Fruit fly (Drosophila melanogaster) whole organism, embryonic: ENCODE data around the gene Doa.

Experiments
- Antp ChIP-seq: fragments of 200-800 bp; sonication (Bioruptor generic); optimal IDR thresholded peaks from 3 replicates; lab custom pipeline; 2016; ENCODE audit warnings: missing biosample characterization, missing genetic modification characterization
- CG10543 ChIP-seq: fragments of 200-800 bp; sonication (Bioruptor generic); optimal IDR thresholded peaks from 3 replicates; lab custom pipeline; 2017; ENCODE audit warnings: missing biosample characterization, mild to moderate bottlenecking, missing genetic modification characterization, moderate library complexity
- CG10654 ChIP-seq: fragments of 200-800 bp; sonication (Bioruptor generic); optimal IDR thresholded peaks from 2 replicates; lab custom pipeline; 2016; ENCODE audit warnings: missing biosample characterization, missing genetic modification characterization
- CG11247 ChIP-seq: fragments of 200-800 bp; sonication (Bioruptor generic); IDR thresholded peaks from 2 replicates; pipeline ENCODE4 v1.3.6; 2022; ENCODE audit warnings: missing biosample characterization, missing genetic modification characterization
- CG11456 ChIP-seq: fragments of 200-800 bp; sonication (Bioruptor generic); IDR thresholded peaks from 3 replicates; pipeline ENCODE4 v1.3.6; 2022; ENCODE audit warnings: missing biosample characterization, missing genetic modification characterization
- CG1233 ChIP-seq: fragments of 200-800 bp; sonication (Bioruptor generic); optimal IDR thresholded peaks from 4 replicates; lab custom pipeline; 2018; ENCODE audit warnings: missing biosample characterization, mild to moderate bottlenecking, missing genetic modification characterization
- CG12391 ChIP-seq: fragments of 200-800 bp; sonication (Bioruptor generic); optimal IDR thresholded peaks from 3 replicates; lab custom pipeline; 2018; ENCODE audit warnings: missing biosample characterization, mild to moderate bottlenecking, missing genetic modification characterization, moderate library complexity
- CG12769 ChIP-seq: fragments of 200-800 bp; sonication (Bioruptor generic); optimal IDR thresholded peaks from 2 replicates; lab custom pipeline; 2019; ENCODE audit warnings: missing biosample characterization, mild to moderate bottlenecking, missing genetic modification characterization, moderate library complexity
- CG14441 ChIP-seq: fragments of 200-800 bp; sonication (Bioruptor generic); IDR thresholded peaks from 2 replicates; pipeline ENCODE4 v1.3.6; 2022; ENCODE audit warnings: missing biosample characterization, missing genetic modification characterization
- CG1529 ChIP-seq: fragments of 200-800 bp; sonication (Bioruptor generic); optimal IDR thresholded peaks from 3 replicates; lab custom pipeline; 2018; ENCODE audit warnings: missing biosample characterization, missing genetic modification characterization
- CG1602 ChIP-seq: fragments of 200-800 bp; sonication (Bioruptor generic); optimal IDR thresholded peaks from 3 replicates; lab custom pipeline; 2016; ENCODE audit warnings: missing biosample characterization, missing genetic modification characterization
- CG1603 ChIP-seq: fragments of 200-800 bp; sonication (Bioruptor generic); optimal IDR thresholded peaks from 2 replicates; lab custom pipeline; 2019; ENCODE audit warnings: missing biosample characterization, mild to moderate bottlenecking, missing genetic modification characterization, moderate library complexity
- CG17359 ChIP-seq: fragments of 200-800 bp; sonication (Bioruptor generic); optimal IDR thresholded peaks from 3 replicates; lab custom pipeline; 2018; ENCODE audit warnings: missing biosample characterization, mild to moderate bottlenecking, missing genetic modification characterization, moderate library complexity
- CG2199 ChIP-seq: fragments of 200-800 bp; sonication (Bioruptor generic); IDR thresholded peaks from 3 replicates; pipeline ENCODE4 v1.3.6; 2022; ENCODE audit warnings: missing biosample characterization, missing genetic modification characterization
- CG2202 ChIP-seq: fragments of 200-800 bp; sonication (Bioruptor generic); optimal IDR thresholded peaks from 2 replicates; lab custom pipeline; 2018; ENCODE audit warnings: missing biosample characterization, mild to moderate bottlenecking, missing genetic modification characterization
- CG33213 ChIP-seq: fragments of 200-800 bp; sonication (Bioruptor generic); optimal IDR thresholded peaks from 3 replicates; lab custom pipeline; 2016; ENCODE audit warnings: missing biosample characterization, missing genetic modification characterization
- CG5180 ChIP-seq: fragments of 200-800 bp; sonication (Bioruptor generic); optimal IDR thresholded peaks from 3 replicates; lab custom pipeline; 2017; ENCODE audit warnings: missing biosample characterization, missing genetic modification characterization, mild to moderate bottlenecking, moderate library complexity, missing genetic modification reagents
- CG5245 ChIP-seq: fragments of 200-800 bp; sonication (Bioruptor generic); optimal IDR thresholded peaks from 3 replicates; lab custom pipeline; 2016; ENCODE audit warnings: missing biosample characterization, missing genetic modification characterization
- CG6175 ChIP-seq: fragments of 200-800 bp; sonication (Bioruptor generic); IDR thresholded peaks from 3 replicates; pipeline ENCODE4 v1.3.6; 2022; ENCODE audit warnings: missing biosample characterization, missing genetic modification characterization
- CG6683 ChIP-seq: fragments of 200-800 bp; sonication (Bioruptor generic); optimal IDR thresholded peaks from 2 replicates; lab custom pipeline; 2017; ENCODE audit warnings: missing biosample characterization, mild to moderate bottlenecking, missing genetic modification characterization, missing genetic modification reagents
- CG7271 ChIP-seq: fragments of 200-800 bp; sonication (Bioruptor generic); optimal IDR thresholded peaks from 2 replicates; lab custom pipeline; 2018; ENCODE audit warnings: missing biosample characterization, mild to moderate bottlenecking, missing genetic modification characterization, moderate library complexity
- CG7745 ChIP-seq: fragments of 200-800 bp; sonication (Bioruptor generic); optimal IDR thresholded peaks from 2 replicates; lab custom pipeline; 2018; ENCODE audit warnings: missing biosample characterization, mild to moderate bottlenecking, missing genetic modification characterization, moderate library complexity
- Dp ChIP-seq: fragments of 200-800 bp; sonication (Bioruptor generic); optimal IDR thresholded peaks from 2 replicates; lab custom pipeline; 2018; ENCODE audit warnings: missing biosample characterization, mild to moderate bottlenecking, missing genetic modification characterization, moderate library complexity
- Drgx ChIP-seq: fragments of 200-800 bp; sonication (Bioruptor generic); IDR thresholded peaks from 2 replicates; pipeline ENCODE4 v1.3.6; 2022; ENCODE audit warnings: missing biosample characterization, missing genetic modification characterization
- Gsc ChIP-seq: fragments of 200-800 bp; sonication (Bioruptor generic); IDR thresholded peaks from 2 replicates; pipeline ENCODE4 v1.3.6; 2022; ENCODE audit warnings: missing biosample characterization, missing genetic modification characterization
- H2.0 ChIP-seq: fragments of 200-800 bp; sonication (Bioruptor generic); IDR thresholded peaks from 2 replicates; pipeline ENCODE4 v1.3.6; 2022; ENCODE audit warnings: missing biosample characterization, missing genetic modification characterization
- HLH3B ChIP-seq: fragments of 200-800 bp; sonication (Bioruptor generic); IDR thresholded peaks from 2 replicates; pipeline ENCODE4 v1.3.6; 2022; ENCODE audit warnings: missing biosample characterization, missing genetic modification characterization
- Hmx ChIP-seq: fragments of 200-800 bp; sonication (Bioruptor generic); optimal IDR thresholded peaks from 2 replicates; lab custom pipeline; 2016; ENCODE audit warnings: missing biosample characterization, missing genetic modification characterization
- Hr51 ChIP-seq, 2 experiments: fragments of 200-800 bp; sonication (Bioruptor generic); optimal IDR thresholded peaks; 2 replicates in 1 of 2; 3 replicates in 1 of 2; lab custom pipeline; 2016 to 2018; ENCODE audit warnings: missing biosample characterization in 2 of 2, missing genetic modification characterization in 2 of 2, mild to moderate bottlenecking in 1 of 2, moderate library complexity in 1 of 2
- Lhr ChIP-seq: fragments of 200-800 bp; sonication (Bioruptor generic); optimal IDR thresholded peaks from 3 replicates; lab custom pipeline; 2017; ENCODE audit warnings: mild to moderate bottlenecking, missing biosample characterization, missing genetic modification reagents, missing genetic modification characterization
- Med ChIP-seq: fragments of 200-800 bp; sonication (Bioruptor generic); peaks from one replicate; lab custom pipeline; 2016; ENCODE audit warnings: missing biosample characterization, missing genetic modification characterization, mild to moderate bottlenecking, inconsistent platforms, moderate library complexity
- NfI ChIP-seq: fragments of 200-800 bp; sonication (Bioruptor generic); optimal IDR thresholded peaks from 3 replicates; lab custom pipeline; 2018; ENCODE audit warnings: missing biosample characterization, mild to moderate bottlenecking, missing genetic modification characterization, moderate library complexity
- Xbp1 ChIP-seq: fragments of 200-800 bp; sonication (Bioruptor generic); optimal IDR thresholded peaks from 3 replicates; lab custom pipeline; 2016; ENCODE audit warnings: missing biosample characterization, mild to moderate bottlenecking, missing genetic modification characterization
- ab ChIP-seq: fragments of 200-800 bp; sonication (Bioruptor generic); optimal IDR thresholded peaks from 2 replicates; lab custom pipeline; 2016; ENCODE audit warnings: missing biosample characterization, missing genetic modification characterization
- ase ChIP-seq: fragments of 200-800 bp; sonication (Bioruptor generic); IDR thresholded peaks from 3 replicates; pipeline ENCODE4 v1.3.6; 2022; ENCODE audit warnings: missing biosample characterization, missing genetic modification characterization
- bowl ChIP-seq: fragments of 200-800 bp; sonication (Bioruptor generic); IDR thresholded peaks from 2 replicates; pipeline ENCODE4 v1.3.6; 2022; ENCODE audit warnings: missing biosample characterization, missing genetic modification characterization
- bsh ChIP-seq, 2 experiments: fragments of 200-800 bp; sonication (Bioruptor generic); optimal IDR thresholded peaks; 2 replicates each; lab custom pipeline; 2017 to 2018; ENCODE audit warnings: mild to moderate bottlenecking in 2 of 2, missing biosample characterization in 2 of 2, missing genetic modification characterization in 2 of 2, moderate library complexity in 1 of 2
- chn ChIP-seq: fragments of 200-800 bp; sonication (Bioruptor generic); optimal IDR thresholded peaks from 2 replicates; lab custom pipeline; 2016; ENCODE audit warnings: missing biosample characterization, missing genetic modification characterization
- crol ChIP-seq: fragments of 200-800 bp; sonication (Bioruptor generic); IDR thresholded peaks from 2 replicates; pipeline ENCODE4 v1.3.6; 2022; ENCODE audit warnings: missing biosample characterization, missing genetic modification characterization
- ewg ChIP-seq: fragments of 200-800 bp; sonication (Bioruptor generic); optimal IDR thresholded peaks from 3 replicates; lab custom pipeline; 2017; ENCODE audit warnings: mild to moderate bottlenecking, missing biosample characterization, missing genetic modification reagents, missing genetic modification characterization
- jing ChIP-seq: fragments of 200-800 bp; sonication (Bioruptor generic); optimal IDR thresholded peaks from 2 replicates; lab custom pipeline; 2018; ENCODE audit warnings: missing biosample characterization, mild to moderate bottlenecking, missing genetic modification characterization
- knrl ChIP-seq: fragments of 200-800 bp; sonication (Bioruptor generic); IDR thresholded peaks from 3 replicates; pipeline ENCODE4 v1.3.6; 2022; ENCODE audit warnings: missing biosample characterization, missing genetic modification characterization; ENCODE audit not compliant: partially characterized antibody
- nerfin-2 ChIP-seq: fragments of 200-800 bp; sonication (Bioruptor generic); IDR thresholded peaks from 2 replicates; pipeline ENCODE4 v1.3.6; 2022; ENCODE audit warnings: missing biosample characterization, missing genetic modification characterization; ENCODE audit not compliant: partially characterized antibody
- nmo ChIP-seq: fragments of 200-800 bp; sonication (Bioruptor generic); optimal IDR thresholded peaks from 2 replicates; lab custom pipeline; 2018; ENCODE audit warnings: missing biosample characterization, mild to moderate bottlenecking, missing genetic modification characterization, moderate library complexity
- nom ChIP-seq: fragments of 200-800 bp; sonication (Bioruptor generic); optimal IDR thresholded peaks from 2 replicates; lab custom pipeline; 2017; ENCODE audit warnings: missing biosample characterization, missing genetic modification characterization, mild to moderate bottlenecking, moderate library complexity, missing genetic modification reagents
- peb ChIP-seq: fragments of 200-800 bp; sonication (Bioruptor generic); IDR thresholded peaks from 2 replicates; pipeline ENCODE4 v1.3.6; 2022; ENCODE audit warnings: missing biosample characterization, missing genetic modification characterization
- pzg ChIP-seq: fragments of 200-800 bp; sonication (Bioruptor generic); optimal IDR thresholded peaks from 3 replicates; lab custom pipeline; 2018; ENCODE audit warnings: missing biosample characterization, mild to moderate bottlenecking, missing genetic modification characterization, moderate library complexity
- sens ChIP-seq: fragments of 200-800 bp; sonication (Bioruptor generic); peaks from one replicate; lab custom pipeline; 2016; ENCODE audit warnings: missing biosample characterization, missing genetic modification characterization
- tap ChIP-seq: fragments of 200-800 bp; optimal IDR thresholded peaks from 3 replicates; lab custom pipeline; 2019; ENCODE audit warnings: missing biosample characterization, mild to moderate bottlenecking, missing genetic modification characterization, moderate library complexity

Doa gene

dm6 chr3R:28846877-28847529 lies 40.9 kb upstream of the Doa start:
- no peak for TF ChIP-seq CG10543 (GFP tag; lab: Kevin White, UChicago)
- TF ChIP-seq CG12391 (tag; lab: Kevin White, UChicago) = no peak
- TF ChIP-seq CG11247 (GFP tag; lab: Robert Waterston, UW) = no peak
- TF ChIP-seq crol = 0 out of 2 replicates have a peak, but pooled peaks have one; percentile 23
- no peak for TF ChIP-seq CG1602 (GFP tag; lab: Kevin White, UChicago)
- no peak for TF ChIP-seq Antp (GFP tag; lab: Kevin White, UChicago)
- TF ChIP-seq nom = peak; percentile 91
- TF ChIP-seq HLH3B = 0 out of 2 replicates have a peak, but pooled peaks have one; percentile 11
- no peak for TF ChIP-seq CG33213
- TF ChIP-seq CG12769 = no peak
- no peak for TF ChIP-seq Lhr (GFP tag; lab: Kevin White, UChicago)
- TF ChIP-seq chn (GFP tag; lab: Kevin White, UChicago) = no peak
- TF ChIP-seq CG2202 (tag; lab: Kevin White, UChicago) = no peak
- no peak for TF ChIP-seq CG7745 (tag; lab: Kevin White, UChicago)
- TF ChIP-seq CG17359 (tag; lab: Kevin White, UChicago) = no peak
- TF ChIP-seq CG14441 = no peak
- no peak for TF ChIP-seq bowl (GFP tag; lab: Robert Waterston, UW)
- no peak for TF ChIP-seq Hr51 (GFP tag; optimal IDR thresholded peaks at IDR 0.05; lab: Kevin White, UChicago)
- TF ChIP-seq pzg (GFP tag; lab: Kevin White, UChicago) = no peak
- TF ChIP-seq CG10654 = no peak
- no peak for TF ChIP-seq CG1529 (GFP tag; lab: Kevin White, UChicago)
- TF ChIP-seq tap (tag; lab: Kevin White, UChicago) = no peak
- TF ChIP-seq CG1603 (tag; lab: Kevin White, UChicago) = peak; percentile 4
- TF ChIP-seq Med = peak; percentile 13
- TF ChIP-seq CG2199 (GFP tag; lab: Robert Waterston, UW) = 0 out of 3 replicates have a peak, but pooled peaks have one; percentile 25
- TF ChIP-seq CG5180 (GFP tag; lab: Kevin White, UChicago) = no peak
- no peak for TF ChIP-seq peb (GFP tag; lab: Robert Waterston, UW)
- TF ChIP-seq CG7271 (tag; lab: Kevin White, UChicago) = no peak
- TF ChIP-seq Gsc (GFP tag; lab: Robert Waterston, UW) = no peak
- no peak for TF ChIP-seq ewg (GFP tag; lab: Kevin White, UChicago)
- TF ChIP-seq H2.0 (GFP tag; lab: Robert Waterston, UW) = no peak
- no peak for TF ChIP-seq nmo (GFP tag; lab: Kevin White, UChicago)
- peak in 1 of 2 experiments; percentile 14 for TF ChIP-seq bsh (GFP tag; optimal IDR thresholded peaks at IDR 0.05; lab: Kevin White, UChicago)
- no peak for TF ChIP-seq CG6683 (GFP tag; lab: Kevin White, UChicago)
- TF ChIP-seq nerfin-2 (GFP tag; lab: Robert Waterston, UW) = no peak
- TF ChIP-seq Drgx (GFP tag; lab: Robert Waterston, UW) = 0 out of 2 replicates have a peak, but pooled peaks have one; percentile 42
- TF ChIP-seq jing = no peak
- TF ChIP-seq CG6175 (GFP tag; lab: Robert Waterston, UW) = no peak
- no peak for TF ChIP-seq knrl
- TF ChIP-seq ab = no peak
- TF ChIP-seq Dp (GFP tag; lab: Kevin White, UChicago) = no peak
- no peak for TF ChIP-seq Xbp1 (GFP tag; lab: Kevin White, UChicago)
- no peak for TF ChIP-seq CG5245 (GFP tag; lab: Kevin White, UChicago)
- no peak for TF ChIP-seq CG11456 (GFP tag; lab: Robert Waterston, UW)
- no peak for TF ChIP-seq NfI
- TF ChIP-seq sens (GFP tag; lab: Kevin White, UChicago) = no peak
- TF ChIP-seq CG1233 (GFP tag; lab: Kevin White, UChicago) = no peak
- no peak for TF ChIP-seq Hmx (GFP tag; lab: Kevin White, UChicago)
- TF ChIP-seq ase = no peak
